Worm (Caenorhabditis elegans): Measurements from ENCODE around the gene Y41E3.1.
A peak's percentile ranks its signal among the peaks of the same experiment; 100 is the strongest.

Gene Y41E3.1

ce11 chrIV:14981311-14981710 lies 22.6 kb upstream of the Y41E3.1 start, which contains the start of gene atln-2:
atln-2 (plus strand) TSS chrIV:14981611.
- TF ChIP-seq eor-1 (tag; optimal IDR thresholded peaks at IDR 0.05) = no peak
- TF ChIP-seq R02D3.7 (tag; optimal IDR thresholded peaks at IDR 0.05) = no peak
- no peak for TF ChIP-seq fkh-2 (tag; optimal IDR thresholded peaks at IDR 0.05)
- TF ChIP-seq unc-62 (GFP tag; optimal IDR thresholded peaks at IDR 0.05) = no peak
- no peak for TF ChIP-seq lin-15B (tag; optimal IDR thresholded peaks at IDR 0.05)
- TF ChIP-seq mdl-1 (tag; optimal IDR thresholded peaks at IDR 0.05) = no peak
- no peak for TF ChIP-seq nhr-43 (tag; optimal IDR thresholded peaks at IDR 0.05; ENCODE audit: poor library complexity, severe bottlenecking)
- no peak for TF ChIP-seq nhr-12 (tag; optimal IDR thresholded peaks at IDR 0.05)
- TF ChIP-seq egl-27 (tag; optimal IDR thresholded peaks at IDR 0.05) = no peak

ce11 chrIV:14978204-14978603 lies 19.5 kb upstream of the Y41E3.1 start:
- TF ChIP-seq ZK546.5 (tag; optimal IDR thresholded peaks at IDR 0.05) = no peak
- no peak for TF ChIP-seq zag-1 (tag; optimal IDR thresholded peaks at IDR 0.05)
- no peak for TF ChIP-seq ztf-4 (tag; optimal IDR thresholded peaks at IDR 0.05)
- TF ChIP-seq lin-39 (tag; optimal IDR thresholded peaks at IDR 0.05) = no peak
- TF ChIP-seq skn-1 (tag; optimal IDR thresholded peaks at IDR 0.05) = no peak
- TF ChIP-seq nhr-25 (tag; optimal IDR thresholded peaks at IDR 0.05) = no peak
- no peak for TF ChIP-seq ceh-16 (tag; optimal IDR thresholded peaks at IDR 0.05)
- no peak for TF ChIP-seq aly-2 (tag; optimal IDR thresholded peaks at IDR 0.05)

- TF ChIP-seq ceh-9 (tag; optimal IDR thresholded peaks at IDR 0.05) = no peak
- no peak for TF ChIP-seq ztf-4 (tag; optimal IDR thresholded peaks at IDR 0.05)
- TF ChIP-seq elt-2 (tag; optimal IDR thresholded peaks at IDR 0.05) = no peak
- no peak for TF ChIP-seq ceh-28 (tag; optimal IDR thresholded peaks at IDR 0.05)
- TF ChIP-seq skn-1 (tag; optimal IDR thresholded peaks at IDR 0.05) = no peak
- TF ChIP-seq unc-39 (tag; optimal IDR thresholded peaks at IDR 0.05) = no peak
- TF ChIP-seq ztf-11 (tag; optimal IDR thresholded peaks at IDR 0.05) = no peak
- no peak for TF ChIP-seq elt-1 (tag; optimal IDR thresholded peaks at IDR 0.05)
- TF ChIP-seq mdl-1 (tag; optimal IDR thresholded peaks at IDR 0.05) = no peak
- TF ChIP-seq egl-27 (tag; optimal IDR thresholded peaks at IDR 0.05) = no peak
- TF ChIP-seq R02D3.7 (tag; optimal IDR thresholded peaks at IDR 0.05) = no peak
- TF ChIP-seq eor-1 (tag; optimal IDR thresholded peaks at IDR 0.05) = no peak
- no peak for TF ChIP-seq zag-1 (tag; optimal IDR thresholded peaks at IDR 0.05)
- no peak for TF ChIP-seq jun-1 (tag; optimal IDR thresholded peaks at IDR 0.05)
- TF ChIP-seq daf-12 (tag; optimal IDR thresholded peaks at IDR 0.05) = no peak
Measured at ce11 chrIV:14960061-14960460, 1.4 kb upstream of the Y41E3.1 start.

DNA sequence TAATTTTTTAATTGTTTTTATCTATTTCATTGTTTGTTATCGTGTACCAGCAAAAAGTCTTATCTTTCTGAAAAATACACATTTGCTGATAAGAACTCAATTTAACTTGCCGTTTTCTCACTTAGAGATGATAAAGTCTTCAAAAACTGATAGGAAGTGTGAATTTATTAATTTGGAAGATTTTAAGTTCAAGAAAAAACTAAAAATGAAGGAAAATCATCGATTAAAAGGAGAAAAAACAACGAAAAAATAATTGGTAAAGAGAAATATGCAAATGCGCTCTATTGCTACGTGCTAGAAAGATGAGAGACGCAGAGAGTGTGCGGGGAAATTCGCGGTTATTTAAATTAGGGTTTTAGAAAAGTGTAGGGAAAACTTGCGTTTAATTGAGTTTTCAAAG lies 701 bp upstream of the Y41E3.1 start:
- TF ChIP-seq lin-15B (tag; optimal IDR thresholded peaks at IDR 0.05) (peak; percentile 91), nfya-1 (tag; optimal IDR thresholded peaks at IDR 0.05; ENCODE audit: insufficient read depth) (peak; percentile 86), skn-1 (tag; optimal IDR thresholded peaks at IDR 0.05) (peak; percentile 19), lin-39 (tag; optimal IDR thresholded peaks at IDR 0.05) (peak; percentile 12), R02D3.7 (tag; optimal IDR thresholded peaks at IDR 0.05) (peak; percentile 74), aly-2 (tag; optimal IDR thresholded peaks at IDR 0.05) (no peak), fkh-10 (GFP tag; optimal IDR thresholded peaks at IDR 0.05) (peak; percentile 10), pha-4 (tag; optimal IDR thresholded peaks at IDR 0.05) (peak; percentile 74), ceh-9 (tag; optimal IDR thresholded peaks at IDR 0.05) (no peak), jun-1 (tag; optimal IDR thresholded peaks at IDR 0.05) (peak; percentile 26), snpc-4 (tag; optimal IDR thresholded peaks at IDR 0.05) (peak; percentile 87), ceh-16 (tag; optimal IDR thresholded peaks at IDR 0.05) (no peak), pqm-1 (tag; optimal IDR thresholded peaks at IDR 0.05) (peak; percentile 86), elt-2 (tag; optimal IDR thresholded peaks at IDR 0.05) (peak; percentile 97), nhr-25 (tag; optimal IDR thresholded peaks at IDR 0.05) (peak; percentile 51), hmg-11 (tag; optimal IDR thresholded peaks at IDR 0.05) (peak; percentile 62)

- TF ChIP-seq pha-4 (tag; optimal IDR thresholded peaks at IDR 0.05) (peak; percentile 5), aly-2 (tag; optimal IDR thresholded peaks at IDR 0.05) (peak; percentile 42), lin-15B (tag; optimal IDR thresholded peaks at IDR 0.05) (peak; percentile 12), R02D3.7 (tag; optimal IDR thresholded peaks at IDR 0.05) (peak; percentile 81), jun-1 (tag; optimal IDR thresholded peaks at IDR 0.05) (no peak)
Measured at ce11 chrIV:14956693-14957281, 1.9 kb downstream of the Y41E3.1 start.

ce11 chrIV:14954842-14955241 lies 3.8 kb downstream of the Y41E3.1 start:
- TF ChIP-seq snpc-4 (tag; optimal IDR thresholded peaks at IDR 0.05) (no peak), ceh-28 (tag; optimal IDR thresholded peaks at IDR 0.05) (peak; percentile 29)
